Fruit fly (Drosophila melanogaster): ENCODE results near the gene CG9525.
A peak's percentile ranks its signal among the peaks of the same experiment; 100 is the strongest.

- TF ChIP-seq CG12768 (GFP tag; optimal IDR thresholded peaks at IDR 0.05) (peak; percentile 57), cnc (optimal IDR thresholded peaks at IDR 0.05) (no peak), ovo (GFP tag; optimal IDR thresholded peaks at IDR 0.05) (peak; percentile 54), CG7045 (GFP tag; optimal IDR thresholded peaks at IDR 0.05) (peak; percentile 57), Mnt (GFP tag; optimal IDR thresholded peaks at IDR 0.05) (peak; percentile 32), kay (GFP tag; ENCODE audit: borderline replicate concordance) (peak; percentile 95), cic (GFP tag; optimal IDR thresholded peaks at IDR 0.05) (no peak), CG5204 (GFP tag; optimal IDR thresholded peaks at IDR 0.05) (no peak), CG1620 (GFP tag; optimal IDR thresholded peaks at IDR 0.05) (no peak)
These were observed 24.2 kb downstream of the CG9525 start for dm6 chr2L:8937837-8938413.
